Worm (Caenorhabditis elegans) whole organism, late embryonic: ENCODE data around the gene D2023.4.
A peak's percentile ranks its signal among the peaks of the same experiment; 100 is the strongest.

Source experiments
- C38D4.7 ChIP-seq: fragments of 200-800 bp; sonication (Bioruptor generic); optimal IDR thresholded peaks from 2 replicates; lab custom pipeline; 2018; ENCODE audit warnings: mild to moderate bottlenecking, missing genetic modification characterization, moderate library complexity, missing compliant biosample characterization
- K02D7.2 ChIP-seq: sonication (generic microtip); optimal IDR thresholded peaks from 2 replicates; lab custom pipeline; 2017; ENCODE audit warnings: mild to moderate bottlenecking, missing genetic modification characterization, missing compliant biosample characterization
- K09A11.1 ChIP-seq: sonication (generic microtip); optimal IDR thresholded peaks from 2 replicates; lab custom pipeline; 2017; ENCODE audit warnings: antibody characterized with exemption, mild to moderate bottlenecking, missing genetic modification characterization, missing compliant biosample characterization; ENCODE audit not compliant: insufficient read depth
- T23F11.4 ChIP-seq: fragments of 200-800 bp; sonication (Bioruptor generic); optimal IDR thresholded peaks from 2 replicates; lab custom pipeline; 2018; ENCODE audit warnings: mild to moderate bottlenecking, missing genetic modification characterization, missing compliant biosample characterization
- Y22D7AL.16 ChIP-seq: sonication (generic microtip); optimal IDR thresholded peaks from 2 replicates; lab custom pipeline; 2016; ENCODE audit warnings: missing genetic modification characterization, missing compliant biosample characterization
- ama-1 ChIP-seq: fragments of 150-350 bp; optimal IDR thresholded peaks from 2 replicates; lab custom pipeline; 2014
- ceh-19 ChIP-seq: fragments of 200-800 bp; sonication (Bioruptor generic); optimal IDR thresholded peaks from 2 replicates; lab custom pipeline; 2018; ENCODE audit warnings: mild to moderate bottlenecking, missing genetic modification characterization, missing compliant biosample characterization
- ceh-22 ChIP-seq: sonication (generic microtip); optimal IDR thresholded peaks from 2 replicates; lab custom pipeline; 2017; ENCODE audit warnings: missing biosample characterization, missing genetic modification characterization
- ceh-24 ChIP-seq: sonication (generic microtip); optimal IDR thresholded peaks from 2 replicates; lab custom pipeline; 2016; ENCODE audit warnings: mild to moderate bottlenecking, missing genetic modification characterization, missing compliant biosample characterization
- ceh-30 ChIP-seq: fragments of 150-350 bp; optimal IDR thresholded peaks from 2 replicates; lab custom pipeline; 2014; ENCODE audit warnings: missing biosample characterization, missing genetic modification characterization
- ceh-31 ChIP-seq: sonication (generic microtip); optimal IDR thresholded peaks from 2 replicates; lab custom pipeline; 2016; ENCODE audit warnings: missing genetic modification characterization, missing compliant biosample characterization
- ceh-34 ChIP-seq: sonication (generic microtip); optimal IDR thresholded peaks from 2 replicates; lab custom pipeline; 2016; ENCODE audit warnings: mild to moderate bottlenecking, missing genetic modification characterization, missing compliant biosample characterization
- ceh-48 ChIP-seq: sonication (generic microtip); optimal IDR thresholded peaks from 2 replicates; lab custom pipeline; 2016; ENCODE audit warnings: missing genetic modification characterization, inconsistent platforms, missing compliant biosample characterization
- ceh-9 ChIP-seq: sonication (generic microtip); optimal IDR thresholded peaks from 2 replicates; lab custom pipeline; 2016; ENCODE audit warnings: mild to moderate bottlenecking, missing genetic modification characterization, inconsistent platforms, missing compliant biosample characterization
- elt-2 ChIP-seq: sonication (generic microtip); optimal IDR thresholded peaks from 2 replicates; lab custom pipeline; 2016; ENCODE audit warnings: missing genetic modification reagents, missing genetic modification characterization, missing compliant biosample characterization
- ets-4 ChIP-seq: sonication (generic microtip); optimal IDR thresholded peaks from 2 replicates; lab custom pipeline; 2016; ENCODE audit warnings: missing genetic modification characterization, missing compliant biosample characterization
- fkh-6 ChIP-seq: sonication (generic microtip); optimal IDR thresholded peaks from 2 replicates; lab custom pipeline; 2016; ENCODE audit warnings: missing genetic modification characterization, missing compliant biosample characterization
- hlh-13 ChIP-seq: fragments of 200-800 bp; sonication (Bioruptor generic); optimal IDR thresholded peaks from 2 replicates; lab custom pipeline; 2018; ENCODE audit warnings: mild to moderate bottlenecking, missing genetic modification characterization, missing compliant biosample characterization
- hlh-15 ChIP-seq: sonication (generic microtip); optimal IDR thresholded peaks from 2 replicates; lab custom pipeline; 2016; ENCODE audit warnings: missing genetic modification characterization, missing compliant biosample characterization
- hlh-30 ChIP-seq: sonication (generic microtip); optimal IDR thresholded peaks from 2 replicates; lab custom pipeline; 2017; ENCODE audit warnings: antibody characterized with exemption, missing genetic modification characterization, missing compliant biosample characterization; ENCODE audit not compliant: insufficient read depth
- hlh-6 ChIP-seq: sonication (generic microtip); optimal IDR thresholded peaks from 2 replicates; lab custom pipeline; 2016; ENCODE audit warnings: missing genotype, missing genetic modification characterization, missing compliant biosample characterization
- madf-2 ChIP-seq: sonication (generic microtip); optimal IDR thresholded peaks from 2 replicates; lab custom pipeline; 2017; ENCODE audit warnings: missing genetic modification characterization, missing compliant biosample characterization
- mec-3 ChIP-seq: sonication (generic microtip); optimal IDR thresholded peaks from 2 replicates; lab custom pipeline; 2016; ENCODE audit warnings: borderline replicate concordance, missing genetic modification characterization, missing compliant biosample characterization
- nfya-1 ChIP-seq: sonication (generic microtip); optimal IDR thresholded peaks from 2 replicates; lab custom pipeline; 2017; ENCODE audit warnings: missing genetic modification characterization, mild to moderate bottlenecking, missing compliant biosample characterization, antibody characterized with exemption, moderate library complexity
- pag-3 ChIP-seq: sonication (generic microtip); optimal IDR thresholded peaks from 2 replicates; lab custom pipeline; 2016; ENCODE audit warnings: missing compliant biosample characterization, missing genetic modification characterization, borderline replicate concordance
- pax-1 ChIP-seq: fragments of 150-350 bp; optimal IDR thresholded peaks from 2 replicates; lab custom pipeline; 2014; ENCODE audit warnings: missing biosample characterization, missing genetic modification characterization
- pros-1 ChIP-seq: fragments of 150-350 bp; optimal IDR thresholded peaks from 2 replicates; lab custom pipeline; 2014; ENCODE audit warnings: missing biosample characterization, missing genetic modification reagents, missing genetic modification characterization
- rnt-1 ChIP-seq: sonication (generic microtip); optimal IDR thresholded peaks from 2 replicates; lab custom pipeline; 2016; ENCODE audit warnings: missing genetic modification characterization, missing compliant biosample characterization
- sdc-2 ChIP-seq: sonication (generic microtip); optimal IDR thresholded peaks from 2 replicates; lab custom pipeline; 2016; ENCODE audit warnings: missing genotype, missing genetic modification characterization, missing compliant biosample characterization
- tbx-7 ChIP-seq: sonication (generic microtip); optimal IDR thresholded peaks from 2 replicates; lab custom pipeline; 2016; ENCODE audit warnings: missing genotype, missing genetic modification characterization, missing compliant biosample characterization
- unc-42 ChIP-seq: sonication (generic microtip); optimal IDR thresholded peaks from 2 replicates; lab custom pipeline; 2016; ENCODE audit warnings: missing genotype, missing genetic modification characterization, missing compliant biosample characterization
- ztf-16 ChIP-seq: sonication (generic microtip); optimal IDR thresholded peaks from 2 replicates; lab custom pipeline; 2017; ENCODE audit warnings: missing genetic modification characterization, missing compliant biosample characterization

Gene D2023.4

ce11 chrV:11825662-11826061 lies at the start of gene D2023.4:
Gene D2023.4 (minus strand): TSS chrV:11825762.
- TF ChIP-seq pros-1 (tag; lab: Kevin White, UChicago) = no peak
- TF ChIP-seq C38D4.7 (GFP tag; lab: Kevin White, UChicago) = no peak
- TF ChIP-seq, all 69 proteins: peak for 0

ce11 chrV:11875060-11875459 lies 49.5 kb upstream of the D2023.4 start, which contains the start of gene sulp-4:
Gene sulp-4 (plus strand): TSS chrV:11875360.
- TF ChIP-seq nfya-1 (no peak), ceh-9 (tag; lab: Kevin White, UChicago) (no peak), ets-4 (no peak), ceh-34 (tag; lab: Kevin White, UChicago) (no peak), sdc-2 (tag; lab: Kevin White, UChicago) (no peak), elt-2 (tag; lab: Kevin White, UChicago) (no peak), K02D7.2 (tag; lab: Kevin White, UChicago) (no peak)

DNA sequence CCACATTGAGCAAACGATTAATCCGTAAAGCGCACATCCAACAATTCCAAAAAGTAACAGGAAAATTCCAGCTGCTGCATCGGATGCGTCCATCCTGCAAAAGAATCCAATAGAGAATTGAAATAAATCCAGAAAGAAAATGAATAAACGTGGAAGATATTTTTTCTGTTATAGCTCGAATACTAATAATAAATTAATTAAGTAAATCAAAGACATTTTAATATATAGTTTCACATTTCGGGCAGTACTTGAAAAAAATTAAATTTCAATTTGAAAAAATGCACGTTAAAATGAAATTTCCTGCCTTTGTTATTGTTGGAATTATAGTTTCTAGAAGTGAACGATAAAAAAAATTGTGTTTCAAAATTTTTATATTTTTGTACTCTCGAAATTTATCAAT lies 42.6 kb upstream of the D2023.4 start, which contains the start of gene R13H4.7:
Gene R13H4.7, minus strand, starts transcription at position 101 of the 400 bp plus-strand sequence.
- TF ChIP-seq ztf-16 (tag; lab: Kevin White, UChicago) (no peak), K09A11.1 (tag; lab: Kevin White, UChicago) (no peak), ceh-31 (tag; lab: Kevin White, UChicago) (no peak), ama-1 (lab: Kevin White, UChicago) (no peak), pag-3 (tag; lab: Kevin White, UChicago) (no peak), sdc-2 (tag; lab: Kevin White, UChicago) (no peak), pax-1 (no peak), hlh-13 (GFP tag; lab: Kevin White, UChicago) (no peak), ceh-24 (tag; lab: Kevin White, UChicago) (no peak)
- TF ChIP-seq, all 69 proteins: peak for 0

- TF ChIP-seq ztf-16 (tag; lab: Kevin White, UChicago) (no peak), Y22D7AL.16 (no peak), pag-3 (tag; lab: Kevin White, UChicago) (no peak), K02D7.2 (tag; lab: Kevin White, UChicago) (no peak), ceh-34 (tag; lab: Kevin White, UChicago) (no peak)
- TF ChIP-seq, all 69 proteins: peak for 0
These were observed 37.3 kb upstream of the D2023.4 start, which contains the start of gene R13H4.6 for ce11 chrV:11862817-11863216. Gene R13H4.6 (plus strand): TSS chrV:11863117.

DNA sequence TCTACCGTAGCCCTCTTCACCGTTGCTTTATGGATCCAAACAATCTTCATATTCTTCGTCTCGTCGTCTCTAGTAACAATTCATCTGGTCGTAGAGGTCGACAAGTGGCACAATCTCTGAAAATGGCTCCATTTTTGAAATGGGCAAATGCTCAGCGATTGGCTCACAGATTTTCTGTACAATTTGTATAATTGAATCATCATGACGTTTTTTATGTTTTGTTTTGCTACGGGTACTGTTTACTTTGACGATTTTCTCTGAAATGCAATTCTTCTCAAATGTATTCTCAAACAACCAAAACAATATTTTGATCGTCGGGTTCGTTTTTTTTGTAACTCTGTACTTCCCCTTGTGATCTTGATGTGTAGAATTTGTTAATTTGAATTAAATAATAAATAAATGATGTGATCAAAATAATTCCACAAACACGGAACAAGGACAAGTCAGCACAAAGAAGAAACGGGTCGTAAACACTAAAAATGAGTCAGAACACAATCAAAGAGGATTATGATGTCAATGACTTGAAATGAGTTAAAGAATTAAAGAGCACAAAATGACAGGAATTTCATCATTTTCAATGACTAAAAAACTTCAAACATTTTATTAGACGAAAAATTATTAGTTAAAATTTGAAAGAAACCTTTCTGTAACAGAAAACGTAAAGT lies 36.5 kb upstream of the D2023.4 start:
- TF ChIP-seq ceh-30 (tag; lab: Kevin White, UChicago) = no peak
- no peak for TF ChIP-seq T23F11.4 (GFP tag; lab: Kevin White, UChicago)
- TF ChIP-seq ama-1 (lab: Kevin White, UChicago) = no peak
- TF ChIP-seq, all 69 proteins: peak for 0

DNA sequence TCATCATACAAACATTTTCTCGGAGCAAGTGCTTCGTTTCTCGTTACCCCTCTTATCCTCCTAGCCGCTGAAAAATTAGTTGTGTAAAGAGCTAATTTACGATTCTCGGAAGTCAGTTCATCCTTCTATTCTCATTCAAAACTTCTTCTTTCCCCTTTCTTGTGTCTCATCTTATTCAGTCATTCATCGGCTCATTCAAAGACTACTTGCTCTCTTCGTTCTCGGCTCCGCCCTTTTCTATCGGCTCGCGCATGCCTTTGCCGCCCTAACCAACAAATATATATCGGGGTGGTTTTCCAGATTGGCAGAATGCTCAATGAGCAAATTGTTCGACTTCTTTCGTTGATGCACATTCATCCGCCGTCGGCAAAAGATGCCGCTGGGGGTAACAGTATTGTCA lies 34.8 kb upstream of the D2023.4 start, which contains the start of gene R13H4.5:
Gene R13H4.5, plus strand, starts transcription at position 301 of the 400 bp plus-strand sequence.
- no peak for TF ChIP-seq T23F11.4 (GFP tag; lab: Kevin White, UChicago)
- no peak for TF ChIP-seq rnt-1 (tag; lab: Kevin White, UChicago)
- no peak for TF ChIP-seq ceh-19 (GFP tag; lab: Kevin White, UChicago)
- TF ChIP-seq tbx-7 = no peak
- no peak for TF ChIP-seq Y22D7AL.16
- TF ChIP-seq ceh-24 (tag; lab: Kevin White, UChicago) = no peak
- no peak for TF ChIP-seq mec-3

DNA sequence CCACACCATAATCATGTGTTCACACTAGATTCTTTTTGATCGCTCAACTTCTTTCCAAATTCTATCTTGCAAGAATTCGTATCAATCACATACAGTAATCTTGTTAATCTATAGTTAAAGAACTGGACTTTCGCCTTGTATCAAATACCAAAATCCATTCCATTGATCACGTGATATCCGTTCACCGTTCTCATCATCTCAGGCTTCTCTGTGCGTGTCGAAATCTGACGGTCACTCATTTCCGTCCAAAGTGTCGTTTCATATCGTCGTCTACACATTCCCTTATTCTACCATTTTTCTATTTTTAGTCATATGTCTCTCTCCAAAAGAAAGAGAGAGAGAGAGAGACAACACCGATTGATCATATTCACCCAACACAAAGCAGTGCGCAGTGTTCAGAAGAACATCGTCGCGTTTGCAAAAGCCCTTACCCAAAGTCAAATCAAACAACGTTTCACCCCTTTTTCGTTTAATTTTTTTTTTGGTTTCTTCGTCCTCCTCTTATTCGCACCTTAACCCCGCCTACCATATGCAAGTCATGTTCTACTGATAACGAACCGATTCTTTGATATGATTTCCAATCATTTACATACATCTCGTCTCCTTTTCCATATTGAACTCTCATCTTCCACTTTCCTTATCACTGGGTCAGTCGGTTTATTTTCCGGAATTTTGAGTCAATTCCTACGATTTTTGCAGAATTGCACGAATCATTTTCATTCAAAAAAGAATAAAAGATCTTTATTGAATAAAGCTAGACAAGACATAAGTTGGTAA lies 33.7 kb upstream of the D2023.4 start:
- no peak for TF ChIP-seq madf-2 (tag; lab: Kevin White, UChicago)
- TF ChIP-seq ceh-48 (tag; lab: Kevin White, UChicago) = no peak
- TF ChIP-seq hlh-6 = no peak
- no peak for TF ChIP-seq ceh-9 (tag; lab: Kevin White, UChicago)
- no peak for TF ChIP-seq hlh-15 (tag; lab: Kevin White, UChicago)
- peak; percentile 73 for TF ChIP-seq elt-2 (tag; lab: Kevin White, UChicago)
- TF ChIP-seq hlh-30 (tag; lab: Kevin White, UChicago) = peak; percentile 49
- TF ChIP-seq Y22D7AL.16 = no peak
- no peak for TF ChIP-seq ceh-22 (tag; lab: Kevin White, UChicago)
- TF ChIP-seq fkh-6 = no peak
- TF ChIP-seq unc-42 (tag; lab: Kevin White, UChicago) = no peak
- no peak for TF ChIP-seq pros-1 (tag; lab: Kevin White, UChicago)
